Worm (Caenorhabditis elegans) whole organism, early embryonic: ENCODE data around the gene str-146.

Experiments
- F13C5.2 ChIP-seq: sonication (generic microtip); optimal IDR thresholded peaks from 2 replicates; lab custom pipeline; 2017; ENCODE audit warnings: mild to moderate bottlenecking, missing genetic modification characterization, inconsistent platforms, missing compliant biosample characterization
- aly-1 ChIP-seq: sonication (generic microtip); optimal IDR thresholded peaks from 2 replicates; lab custom pipeline; 2016; ENCODE audit warnings: missing genetic modification characterization, missing compliant biosample characterization
- ets-7 ChIP-seq: sonication (generic microtip); optimal IDR thresholded peaks from 2 replicates; lab custom pipeline; 2016; ENCODE audit warnings: missing genotype, missing genetic modification characterization, missing compliant biosample characterization
- hmbx-1 ChIP-seq: sonication (generic microtip); optimal IDR thresholded peaks from 2 replicates; lab custom pipeline; 2016; ENCODE audit warnings: mild to moderate bottlenecking, missing genetic modification characterization, missing compliant biosample characterization
- tbx-11 ChIP-seq: fragments of 200-800 bp; sonication (Bioruptor generic); IDR thresholded peaks from 2 replicates; pipeline ENCODE4 v1.3.6; 2022; ENCODE audit warnings: missing genetic modification characterization, missing compliant biosample characterization

- no peak for TF ChIP-seq F13C5.2 (tag; lab: Kevin White, UChicago)
- no peak for TF ChIP-seq ets-7 (tag; lab: Kevin White, UChicago)
- TF ChIP-seq aly-1 (tag; lab: Kevin White, UChicago) = no peak
- TF ChIP-seq hmbx-1 (tag; lab: Kevin White, UChicago) = no peak
- no peak for TF ChIP-seq tbx-11 (GFP tag; lab: Robert Waterston, UW)
These were observed 33.2 kb downstream of the str-146 start, which contains the start of gene str-139 for ce11 chrV:8062074-8062473.
